Worm (Caenorhabditis elegans) whole organism, young adult: ENCODE measurements around the gene ZC84.6.

Experiments
- B0035.1 ChIP-seq: sonication (generic microtip); optimal IDR thresholded peaks from 2 replicates; lab custom pipeline; 2016; ENCODE audit warnings: missing genetic modification characterization, mild to moderate bottlenecking, missing compliant biosample characterization, missing genotype, missing genetic modification reagents
- B0261.1 ChIP-seq: sonication (generic microtip); optimal IDR thresholded peaks from 2 replicates; lab custom pipeline; 2016; ENCODE audit warnings: mild to moderate bottlenecking, missing genetic modification characterization, moderate library complexity, missing compliant biosample characterization
- aptf-3 ChIP-seq: fragments of 200-800 bp; sonication (Bioruptor generic); IDR thresholded peaks from 2 replicates; pipeline ENCODE4 v1.3.6; 2022; ENCODE audit warnings: missing genetic modification characterization, missing compliant biosample characterization
- atf-7 ChIP-seq: sonication (generic microtip); optimal IDR thresholded peaks from 2 replicates; lab custom pipeline; 2017; ENCODE audit warnings: mild to moderate bottlenecking, missing genetic modification characterization, missing compliant biosample characterization
- attf-6 ChIP-seq: fragments of 200-800 bp; sonication (Bioruptor generic); IDR thresholded peaks from 2 replicates; pipeline ENCODE4 v1.3.6; 2022; ENCODE audit warnings: missing genetic modification reagents, missing genetic modification characterization, missing compliant biosample characterization
- ceh-100 ChIP-seq: fragments of 200-800 bp; sonication (Bioruptor generic); IDR thresholded peaks from 2 replicates; pipeline ENCODE4 v1.3.6; 2022; ENCODE audit warnings: missing genetic modification reagents, missing genetic modification characterization, missing compliant biosample characterization
- dpl-1 ChIP-seq: fragments of 150-350 bp; optimal IDR thresholded peaks from 2 replicates; lab custom pipeline; 2014; ENCODE audit warnings: missing biosample characterization, missing genetic modification reagents, missing genetic modification characterization
- efl-1 ChIP-seq: fragments of 150-350 bp; optimal IDR thresholded peaks from 2 replicates; lab custom pipeline; 2014; ENCODE audit warnings: missing biosample characterization, missing genetic modification reagents, missing genetic modification characterization
- egl-18 ChIP-seq: fragments of 200-800 bp; sonication (Bioruptor generic); IDR thresholded peaks from 2 replicates; pipeline ENCODE4 v1.3.6; 2022; ENCODE audit warnings: missing genetic modification reagents, missing genetic modification characterization, missing compliant biosample characterization
- let-526 ChIP-seq: fragments of 200-800 bp; sonication (Bioruptor generic); IDR thresholded peaks from 2 replicates; pipeline ENCODE4 v1.3.6; 2022; ENCODE audit warnings: missing genetic modification reagents, missing genetic modification characterization, missing compliant biosample characterization
- madf-3 ChIP-seq: fragments of 200-800 bp; sonication (Bioruptor generic); IDR thresholded peaks from 2 replicates; pipeline ENCODE4 v1.3.6; 2022; ENCODE audit warnings: missing genetic modification reagents, missing genetic modification characterization, missing compliant biosample characterization
- nhr-120 ChIP-seq: fragments of 200-800 bp; sonication (Bioruptor generic); IDR thresholded peaks from 2 replicates; pipeline ENCODE4 v1.3.6; 2022; ENCODE audit warnings: missing genetic modification characterization, missing compliant biosample characterization
- nhr-27 ChIP-seq: fragments of 200-800 bp; sonication (Bioruptor generic); optimal IDR thresholded peaks from 2 replicates; lab custom pipeline; 2018; ENCODE audit warnings: mild to moderate bottlenecking, missing genetic modification characterization, moderate library complexity, missing compliant biosample characterization
- unc-62 ChIP-seq: fragments of 150-350 bp; optimal IDR thresholded peaks from 2 replicates; lab custom pipeline; 2014; ENCODE audit warnings: missing biosample characterization, missing genetic modification reagents, missing genetic modification characterization

ce11 chrIII:9153809-9154208 lies 45.7 kb downstream of the ZC84.6 start, which contains the start of gene nhl-1:
- TF ChIP-seq B0035.1 (tag; lab: Kevin White, UChicago) = no peak
- no peak for TF ChIP-seq B0261.1
- no peak for TF ChIP-seq aptf-3
- no peak for TF ChIP-seq dpl-1 (GFP tag; lab: Kevin White, UChicago)
- no peak for TF ChIP-seq attf-6
- no peak for TF ChIP-seq madf-3 (GFP tag; lab: Robert Waterston, UW)
- no peak for TF ChIP-seq efl-1 (GFP tag; lab: Kevin White, UChicago)
- no peak for TF ChIP-seq egl-18
- no peak for TF ChIP-seq nhr-27 (tag; lab: Kevin White, UChicago)
- TF ChIP-seq unc-62 (GFP tag; lab: Kevin White, UChicago) = no peak
- no peak for TF ChIP-seq ceh-100 (GFP tag; lab: Robert Waterston, UW)
- no peak for TF ChIP-seq nhr-120 (GFP tag; lab: Robert Waterston, UW)
- no peak for TF ChIP-seq let-526
- no peak for TF ChIP-seq atf-7
